Worm (Caenorhabditis elegans): ENCODE data around the gene nhr-124.

- TF ChIP-seq dao-5 (tag; optimal IDR thresholded peaks at IDR 0.05) (no peak), W03F9.2 (tag; optimal IDR thresholded peaks at IDR 0.05) (no peak)
Measured at ce11 chrV:3862851-3863250, 23.2 kb downstream of the nhr-124 start, which contains the start of gene nhr-187.
